Fruit fly (Drosophila melanogaster) whole organism, embryonic: Measurements from ENCODE around the gene nkt.

Source experiments
- Ada2b ChIP-seq: fragments of 200-800 bp; sonication (Bioruptor generic); IDR thresholded peaks from 2 replicates; pipeline ENCODE4 v1.3.6; 2022; ENCODE audit warnings: missing biosample characterization, missing genetic modification characterization
- Asciz ChIP-seq: fragments of 200-800 bp; sonication (Bioruptor generic); optimal IDR thresholded peaks from 2 replicates; lab custom pipeline; 2017; ENCODE audit warnings: missing biosample characterization, mild to moderate bottlenecking, missing genetic modification characterization, missing genetic modification reagents
- CG12391 ChIP-seq: fragments of 200-800 bp; sonication (Bioruptor generic); optimal IDR thresholded peaks from 3 replicates; lab custom pipeline; 2018; ENCODE audit warnings: missing biosample characterization, mild to moderate bottlenecking, missing genetic modification characterization, moderate library complexity
- CG13296 ChIP-seq: fragments of 200-800 bp; sonication (Bioruptor generic); optimal IDR thresholded peaks from 3 replicates; lab custom pipeline; 2018; ENCODE audit warnings: missing biosample characterization, mild to moderate bottlenecking, missing genetic modification characterization
- CG14667 ChIP-seq: fragments of 200-800 bp; sonication (Bioruptor generic); IDR thresholded peaks from 2 replicates; pipeline ENCODE4 v1.3.6; 2022; ENCODE audit warnings: missing biosample characterization, missing genetic modification characterization
- CG15514 ChIP-seq: fragments of 200-800 bp; sonication (Bioruptor generic); optimal IDR thresholded peaks from 3 replicates; lab custom pipeline; 2017; ENCODE audit warnings: missing biosample characterization, missing genetic modification characterization, mild to moderate bottlenecking, moderate library complexity, missing genetic modification reagents
- CG17802 ChIP-seq: fragments of 200-800 bp; sonication (Bioruptor generic); optimal IDR thresholded peaks from 2 replicates; lab custom pipeline; 2018; ENCODE audit warnings: missing biosample characterization, mild to moderate bottlenecking, missing genetic modification characterization, moderate library complexity
- CG18599 ChIP-seq: fragments of 200-800 bp; sonication (Bioruptor generic); optimal IDR thresholded peaks from 3 replicates; lab custom pipeline; 2017; ENCODE audit warnings: missing biosample characterization, missing genetic modification characterization, mild to moderate bottlenecking, moderate library complexity, missing genetic modification reagents
- CG3065 ChIP-seq: fragments of 200-800 bp; sonication (Bioruptor generic); optimal IDR thresholded peaks from 2 replicates; lab custom pipeline; 2016; ENCODE audit warnings: missing biosample characterization, missing genetic modification characterization
- CG3163 ChIP-seq: fragments of 200-800 bp; sonication (Bioruptor generic); optimal IDR thresholded peaks from 3 replicates; lab custom pipeline; 2016; ENCODE audit warnings: missing biosample characterization, missing genetic modification characterization
- CG32532 ChIP-seq: fragments of 200-800 bp; sonication (Bioruptor generic); IDR thresholded peaks from 2 replicates; pipeline ENCODE4 v1.3.6; 2022; ENCODE audit warnings: missing biosample characterization, missing genetic modification characterization
- CG34224 ChIP-seq: fragments of 200-800 bp; sonication (Bioruptor generic); IDR thresholded peaks from 3 replicates; pipeline ENCODE4 v1.3.6; 2022; ENCODE audit warnings: missing biosample characterization, missing genetic modification characterization; ENCODE audit not compliant: partially characterized antibody
- CG3726 ChIP-seq: fragments of 200-800 bp; sonication (Bioruptor generic); IDR thresholded peaks from 3 replicates; pipeline ENCODE4, ENCODE4 v1.3.6; 2022; ENCODE audit warnings: missing biosample characterization, missing genetic modification characterization
- CG3838 ChIP-seq: fragments of 200-800 bp; sonication (Bioruptor generic); optimal IDR thresholded peaks from 3 replicates; lab custom pipeline; 2016; ENCODE audit warnings: missing biosample characterization, missing genetic modification characterization
- CG3995 ChIP-seq: fragments of 200-800 bp; sonication (Bioruptor generic); optimal IDR thresholded peaks from 3 replicates; lab custom pipeline; 2016; ENCODE audit warnings: missing biosample characterization, missing genetic modification characterization
- CG4730 ChIP-seq: fragments of 200-800 bp; sonication (Bioruptor generic); IDR thresholded peaks from 2 replicates; pipeline ENCODE4 v1.3.6; 2022; ENCODE audit warnings: missing biosample characterization, missing genetic modification characterization
- CG6254 ChIP-seq: fragments of 200-800 bp; sonication (Bioruptor generic); optimal IDR thresholded peaks from 3 replicates; lab custom pipeline; 2017; ENCODE audit warnings: mild to moderate bottlenecking, missing biosample characterization, missing genetic modification reagents, missing genetic modification characterization
- CG7357 ChIP-seq: fragments of 200-800 bp; sonication (Bioruptor generic); IDR thresholded peaks from 3 replicates; pipeline ENCODE4 v1.3.6; 2022; ENCODE audit warnings: missing biosample characterization, missing genetic modification characterization
- CG8290 ChIP-seq, 3 experiments: fragments of 200-800 bp; sonication (Bioruptor generic); optimal IDR thresholded peaks; 2 replicates each; lab custom pipeline; 2016 to 2019; ENCODE audit warnings: missing biosample characterization in 3 of 3, missing genetic modification characterization in 3 of 3, mild to moderate bottlenecking in 2 of 3, moderate library complexity in 1 of 3
- Chrac-16 ChIP-seq: fragments of 200-800 bp; sonication (Bioruptor generic); optimal IDR thresholded peaks from 3 replicates; lab custom pipeline; 2016; ENCODE audit warnings: missing biosample characterization, missing genetic modification characterization
- Dfd ChIP-seq, 2 experiments: fragments of >200 bp; optimal IDR thresholded peaks; 2 replicates each; lab custom pipeline; 2017; ENCODE audit warnings: missing biosample characterization in 2 of 2, missing genetic modification characterization in 2 of 2
- Dref ChIP-seq: fragments of 200-800 bp; sonication (Bioruptor generic); IDR thresholded peaks from 2 replicates; pipeline ENCODE4 v1.3.6; 2022; ENCODE audit warnings: missing biosample characterization, missing genetic modification characterization
- E2f1 ChIP-seq: fragments of 200-800 bp; sonication (Bioruptor generic); IDR thresholded peaks from 2 replicates; pipeline ENCODE4 v1.3.6; 2022; ENCODE audit warnings: missing biosample characterization, missing genetic modification characterization
- E2f2 ChIP-seq: fragments of 200-800 bp; sonication (Bioruptor generic); IDR thresholded peaks from 2 replicates; pipeline ENCODE4 v1.3.6; 2022; ENCODE audit warnings: missing biosample characterization, missing genetic modification characterization
- HmgD ChIP-seq: fragments of 200-800 bp; sonication (Bioruptor generic); optimal IDR thresholded peaks from 3 replicates; lab custom pipeline; 2016; ENCODE audit warnings: missing biosample characterization, missing genetic modification characterization
- HmgZ ChIP-seq: fragments of 200-800 bp; sonication (Bioruptor generic); optimal IDR thresholded peaks from 2 replicates; lab custom pipeline; 2018; ENCODE audit warnings: missing biosample characterization, mild to moderate bottlenecking, missing genetic modification characterization
- Med ChIP-seq: fragments of 200-800 bp; sonication (Bioruptor generic); peaks from one replicate; lab custom pipeline; 2016; ENCODE audit warnings: missing biosample characterization, missing genetic modification characterization, mild to moderate bottlenecking, inconsistent platforms, moderate library complexity
- NfI ChIP-seq: fragments of 200-800 bp; sonication (Bioruptor generic); optimal IDR thresholded peaks from 3 replicates; lab custom pipeline; 2018; ENCODE audit warnings: missing biosample characterization, mild to moderate bottlenecking, missing genetic modification characterization, moderate library complexity
- Ravus ChIP-seq: fragments of 200-800 bp; sonication (Bioruptor generic); IDR thresholded peaks from 2 replicates; pipeline ENCODE4 v1.3.6; 2022; ENCODE audit warnings: missing biosample characterization, missing genetic modification characterization
- Rx ChIP-seq: fragments of 200-800 bp; sonication (Bioruptor generic); IDR thresholded peaks from 2 replicates; pipeline ENCODE4 v1.3.6; 2022; ENCODE audit warnings: missing biosample characterization, missing genetic modification characterization
- Sox100B ChIP-seq: fragments of 200-800 bp; sonication (Bioruptor generic); optimal IDR thresholded peaks from 3 replicates; lab custom pipeline; 2018; ENCODE audit warnings: missing biosample characterization, mild to moderate bottlenecking, missing genetic modification characterization
- abd-A ChIP-seq: fragments of 200-800 bp; sonication (Bioruptor generic); optimal IDR thresholded peaks from 3 replicates; lab custom pipeline; 2019; ENCODE audit warnings: missing biosample characterization, mild to moderate bottlenecking, missing genetic modification characterization, moderate library complexity
- ap ChIP-seq: fragments of 200-800 bp; sonication (Bioruptor generic); IDR thresholded peaks from 2 replicates; pipeline ENCODE4 v1.3.6; 2022; ENCODE audit warnings: missing biosample characterization, missing genetic modification characterization
- ara ChIP-seq: fragments of 200-800 bp; sonication (Bioruptor generic); IDR thresholded peaks from 2 replicates; pipeline ENCODE4 v1.3.6; 2022; ENCODE audit warnings: missing biosample characterization, missing genetic modification characterization
- bsh ChIP-seq, 2 experiments: fragments of 200-800 bp; sonication (Bioruptor generic); optimal IDR thresholded peaks; 2 replicates each; lab custom pipeline; 2017 to 2018; ENCODE audit warnings: mild to moderate bottlenecking in 2 of 2, missing biosample characterization in 2 of 2, missing genetic modification characterization in 2 of 2, moderate library complexity in 1 of 2
- btn ChIP-seq: fragments of 200-800 bp; sonication (Bioruptor generic); optimal IDR thresholded peaks from 2 replicates; lab custom pipeline; 2016; ENCODE audit warnings: missing biosample characterization, missing genetic modification characterization
- croc ChIP-seq: fragments of 200-800 bp; sonication (Bioruptor generic); conservative IDR thresholded peaks from 3 replicates; pipeline ENCODE4 v1.3.6; 2022; ENCODE audit warnings: missing biosample characterization, missing genetic modification characterization
- fd96Cb ChIP-seq: fragments of 200-800 bp; sonication (Bioruptor generic); optimal IDR thresholded peaks from 2 replicates; lab custom pipeline; 2018; ENCODE audit warnings: missing biosample characterization, mild to moderate bottlenecking, missing genetic modification characterization, moderate library complexity
- gem ChIP-seq: fragments of 200-800 bp; sonication (Bioruptor generic); optimal IDR thresholded peaks from 2 replicates; lab custom pipeline; 2019; ENCODE audit warnings: missing biosample characterization, mild to moderate bottlenecking, missing genetic modification characterization, moderate library complexity
- lola ChIP-seq, 3 experiments: fragments of >200 bp in 2 of 3; fragments of 200-800 bp in 1 of 3; sonication (Bioruptor generic) in 1 of 3; optimal IDR thresholded peaks; 2 replicates each; lab custom pipeline; 2017 to 2019; ENCODE audit warnings: missing biosample characterization in 3 of 3, missing genetic modification characterization in 3 of 3, mild to moderate bottlenecking in 1 of 3, moderate library complexity in 1 of 3
- pb ChIP-seq: fragments of 200-800 bp; sonication (Bioruptor generic); optimal IDR thresholded peaks from 3 replicates; lab custom pipeline; 2016; ENCODE audit warnings: missing biosample characterization, missing genetic modification characterization
- run ChIP-seq: fragments of 200-800 bp; sonication (Bioruptor generic); optimal IDR thresholded peaks from 3 replicates; lab custom pipeline; 2018; ENCODE audit warnings: missing biosample characterization, mild to moderate bottlenecking, missing genetic modification characterization
- sc ChIP-seq, 3 experiments: fragments of >200 bp in 2 of 3; fragments of 200-800 bp in 1 of 3; sonication (Bioruptor generic) in 1 of 3; optimal IDR thresholded peaks; 2 replicates in 2 of 3; 3 replicates in 1 of 3; lab custom pipeline; 2017; ENCODE audit warnings: mild to moderate bottlenecking in 1 of 3, missing biosample characterization in 1 of 3, missing genetic modification characterization in 1 of 3, missing genetic modification reagents in 1 of 3
- scrt ChIP-seq: fragments of 200-800 bp; sonication (Bioruptor generic); optimal IDR thresholded peaks from 2 replicates; lab custom pipeline; 2018; ENCODE audit warnings: missing biosample characterization, mild to moderate bottlenecking, missing genetic modification characterization, moderate library complexity
- slou ChIP-seq: fragments of 200-800 bp; sonication (Bioruptor generic); optimal IDR thresholded peaks from 3 replicates; lab custom pipeline; 2016; ENCODE audit warnings: missing biosample characterization, missing genetic modification characterization
- sna ChIP-seq: fragments of 200-800 bp; sonication (Bioruptor generic); IDR thresholded peaks from 2 replicates; pipeline ENCODE4 v1.3.6; 2022; ENCODE audit warnings: missing biosample characterization, missing genetic modification characterization; ENCODE audit not compliant: partially characterized antibody
- sr ChIP-seq: fragments of 200-800 bp; sonication (Bioruptor generic); IDR thresholded peaks from 3 replicates; pipeline ENCODE4 v1.3.6; 2022; ENCODE audit warnings: missing biosample characterization, missing genetic modification characterization
- tgo ChIP-seq: fragments of 200-800 bp; sonication (Bioruptor generic); IDR thresholded peaks from 3 replicates; pipeline ENCODE4 v1.3.6; 2022; ENCODE audit warnings: missing biosample characterization, missing genetic modification characterization
- tin ChIP-seq: fragments of 200-800 bp; sonication (Bioruptor generic); optimal IDR thresholded peaks from 3 replicates; lab custom pipeline; 2016; ENCODE audit warnings: missing biosample characterization, missing genetic modification characterization
- wdn ChIP-seq: fragments of 200-800 bp; sonication (Bioruptor generic); IDR thresholded peaks from 2 replicates; pipeline ENCODE4 v1.3.6; 2022; ENCODE audit warnings: missing biosample characterization, missing genetic modification characterization

The nkt gene

dm6 chr3L:11155380-11155779, 45.8 kb upstream of the nkt start (continued):
- TF ChIP-seq bsh (GFP tag; optimal IDR thresholded peaks at IDR 0.05; lab: Kevin White, UChicago) (peak in 1 of 2 experiments; percentile 25), Rx (GFP tag; lab: Robert Waterston, UW) (no peak), CG3065 (GFP tag; lab: Kevin White, UChicago) (no peak), Sox100B (GFP tag; lab: Kevin White, UChicago) (no peak), CG12391 (tag; lab: Kevin White, UChicago) (peak; percentile 15), ara (GFP tag; lab: Robert Waterston, UW) (0 out of 2 replicates have a peak, but pooled peaks have one; percentile 14), CG3726 (GFP tag; lab: Robert Waterston, UW) (no peak), CG34224 (no peak), sc (optimal IDR thresholded peaks at IDR 0.05; lab: Kevin White, UChicago) (no peak), sc (GFP tag; optimal IDR thresholded peaks at IDR 0.05; lab: Kevin White, UChicago) (no peak), Ada2b (GFP tag; lab: Robert Waterston, UW) (no peak), slou (GFP tag; lab: Kevin White, UChicago) (no peak), CG8290 (GFP tag; optimal IDR thresholded peaks at IDR 0.05; lab: Kevin White, UChicago) (no peak), CG8290 (tag; optimal IDR thresholded peaks at IDR 0.05; lab: Kevin White, UChicago) (no peak), Asciz (no peak), abd-A (tag; lab: Kevin White, UChicago) (no peak), NfI (GFP tag; lab: Kevin White, UChicago) (no peak), sr (no peak), CG13296 (GFP tag; lab: Kevin White, UChicago) (no peak), tgo (GFP tag; lab: Robert Waterston, UW) (peak; percentile 47; the same call in 1 of the 3 replicates), CG18599 (GFP tag; lab: Kevin White, UChicago) (no peak), CG3838 (GFP tag; lab: Kevin White, UChicago) (no peak), scrt (GFP tag; lab: Kevin White, UChicago) (no peak), Med (GFP tag; lab: Kevin White, UChicago) (peak; percentile 72), lola (GFP tag; optimal IDR thresholded peaks at IDR 0.05; lab: Kevin White, UChicago) (no peak), CG14667 (GFP tag; lab: Robert Waterston, UW) (0 out of 2 replicates have a peak, but pooled peaks have one; percentile 22), CG3995 (GFP tag; lab: Kevin White, UChicago) (no peak), btn (GFP tag; lab: Kevin White, UChicago) (no peak), CG3163 (GFP tag; lab: Kevin White, UChicago) (no peak), ap (GFP tag; lab: Robert Waterston, UW) (no peak), E2f1 (GFP tag; lab: Robert Waterston, UW) (no peak), tin (GFP tag; lab: Kevin White, UChicago) (no peak), gem (no peak), HmgD (GFP tag; lab: Kevin White, UChicago) (no peak), CG4730 (no peak), sna (GFP tag; lab: Robert Waterston, UW) (no peak), CG32532 (GFP tag; lab: Robert Waterston, UW) (peak; percentile 25; the same call in 1 of the 2 replicates), Ravus (no peak), Dref (GFP tag; lab: Robert Waterston, UW) (no peak), Dfd (GFP tag; optimal IDR thresholded peaks at IDR 0.05; lab: Kevin White, UChicago) (no peak), CG7357 (GFP tag; lab: Robert Waterston, UW) (0 out of 3 replicates have a peak, but pooled peaks have one; percentile 6), CG6254 (GFP tag; lab: Kevin White, UChicago) (no peak), wdn (GFP tag; lab: Robert Waterston, UW) (no peak), run (tag; lab: Kevin White, UChicago) (no peak), CG17802 (no peak), croc (GFP tag; lab: Robert Waterston, UW) (no peak), pb (GFP tag; lab: Kevin White, UChicago) (no peak), HmgZ (no peak), Chrac-16 (GFP tag; lab: Kevin White, UChicago) (no peak), E2f2 (GFP tag; lab: Robert Waterston, UW) (peak; percentile 21; the same call in 1 of the 2 replicates), fd96Cb (tag; lab: Kevin White, UChicago) (no peak), CG15514 (no peak)
